Worm (Caenorhabditis elegans) whole organism, L4 larva: ENCODE data around the gene mrpl-16.

Experiments used
- ces-1 ChIP-seq: fragments of 150-350 bp; sonication (generic microtip); optimal IDR thresholded peaks from 4 replicates; lab custom pipeline; 2014; ENCODE audit warnings: missing biosample characterization, missing genetic modification reagents, missing genetic modification characterization
- cey-2 ChIP-seq: sonication (generic microtip); optimal IDR thresholded peaks from 3 replicates; lab custom pipeline; 2017; ENCODE audit warnings: missing genetic modification characterization, mild to moderate bottlenecking, missing compliant biosample characterization, antibody characterized with exemption, borderline replicate concordance; ENCODE audit not compliant: insufficient read depth
- daf-8 ChIP-seq: fragments of 200-800 bp; sonication (Bioruptor generic); IDR thresholded peaks from 2 replicates; pipeline ENCODE4 v1.3.6; 2022; ENCODE audit warnings: missing genetic modification characterization, missing compliant biosample characterization
- dpl-1 ChIP-seq: fragments of 150-350 bp; optimal IDR thresholded peaks from 2 replicates; lab custom pipeline; 2014; ENCODE audit warnings: missing biosample characterization, missing genetic modification reagents, missing genetic modification characterization
- fos-1 ChIP-seq: fragments of 150-350 bp; optimal IDR thresholded peaks from 2 replicates; lab custom pipeline; 2014; ENCODE audit warnings: missing biosample characterization, missing genetic modification characterization
- lin-39 ChIP-seq: fragments of 150-350 bp; optimal IDR thresholded peaks from 2 replicates; lab custom pipeline; 2014; ENCODE audit warnings: missing biosample characterization, missing genetic modification reagents, missing genetic modification characterization
- mdt-29 ChIP-seq: fragments of 200-800 bp; sonication (Bioruptor generic); IDR thresholded peaks from 2 replicates; pipeline ENCODE4 v1.3.6; 2022; ENCODE audit warnings: missing genetic modification reagents, missing genetic modification characterization, missing compliant biosample characterization
- nhr-76 ChIP-seq: fragments of 150-350 bp; optimal IDR thresholded peaks from 2 replicates; lab custom pipeline; 2014; ENCODE audit warnings: missing biosample characterization, missing genetic modification characterization
- pha-4 ChIP-seq, 2 experiments: fragments of 150-350 bp in 1 of 2; fragments of 200-800 bp in 1 of 2; sonication (Bioruptor generic) in 1 of 2; IDR thresholded peaks in 1 of 2; optimal IDR thresholded peaks in 1 of 2; 2 replicates each; pipeline versions ENCODE4 v1.3.6 to Lab custom; 2014 to 2022; ENCODE audit warnings: missing genetic modification characterization in 2 of 2, missing genetic modification reagents in 2 of 2, missing biosample characterization in 1 of 2, missing compliant biosample characterization in 1 of 2
- unc-39 ChIP-seq: sonication (generic microtip); optimal IDR thresholded peaks from 2 replicates; lab custom pipeline; 2017; ENCODE audit warnings: missing biosample characterization, missing genetic modification characterization
- zag-1 ChIP-seq: fragments of 150-350 bp; optimal IDR thresholded peaks from 2 replicates; lab custom pipeline; 2014; ENCODE audit warnings: missing biosample characterization, missing genetic modification characterization

ce11 chrIII:4688356-4688755 lies 15.8 kb upstream of the mrpl-16 start, which contains the start of gene tag-243:
- no peak for TF ChIP-seq unc-39
- TF ChIP-seq nhr-76 (tag; lab: Kevin White, UChicago) = no peak
- TF ChIP-seq pha-4 (GFP tag; IDR thresholded peaks at IDR 0.05; lab: Robert Waterston, UW) = no peak
- TF ChIP-seq pha-4 (tag; optimal IDR thresholded peaks at IDR 0.05; lab: Kevin White, UChicago) = no peak
- no peak for TF ChIP-seq mdt-29 (GFP tag; lab: Robert Waterston, UW)
- TF ChIP-seq cey-2 (tag; lab: Kevin White, UChicago) = no peak
- TF ChIP-seq lin-39 (tag; lab: Kevin White, UChicago) = no peak
- TF ChIP-seq fos-1 (tag; lab: Kevin White, UChicago) = no peak
- no peak for TF ChIP-seq zag-1 (tag; lab: Kevin White, UChicago)
- no peak for TF ChIP-seq dpl-1 (GFP tag; lab: Kevin White, UChicago)
- TF ChIP-seq ces-1 (GFP tag; lab: Kevin White, UChicago) = no peak
- TF ChIP-seq daf-8 = no peak
